Fruit fly (Drosophila melanogaster): ENCODE data around the gene CG15864.

The CG15864 gene

DNA sequence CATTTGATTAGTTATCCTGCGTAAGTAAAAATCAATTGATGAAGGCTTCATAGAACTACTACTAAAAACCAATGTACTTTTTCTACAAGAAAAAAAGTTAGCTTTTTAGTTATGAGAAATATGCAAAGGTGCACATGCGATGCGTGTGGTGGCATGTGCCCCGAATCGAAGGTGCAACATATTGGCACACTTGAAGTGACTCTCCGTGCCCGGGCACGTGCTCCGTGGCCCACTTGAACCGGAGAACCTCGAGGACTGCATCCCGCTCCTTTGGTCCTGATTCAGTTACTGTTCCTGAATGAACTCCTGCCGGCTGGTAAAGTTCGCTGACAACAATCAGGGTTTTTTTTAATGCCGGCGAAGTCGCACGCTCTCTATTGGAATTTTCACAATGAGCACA, 42.2 kb upstream of the CG15864 start:
- TF ChIP-seq CG11294 (GFP tag; IDR thresholded peaks at IDR 0.05) = no peak

DNA sequence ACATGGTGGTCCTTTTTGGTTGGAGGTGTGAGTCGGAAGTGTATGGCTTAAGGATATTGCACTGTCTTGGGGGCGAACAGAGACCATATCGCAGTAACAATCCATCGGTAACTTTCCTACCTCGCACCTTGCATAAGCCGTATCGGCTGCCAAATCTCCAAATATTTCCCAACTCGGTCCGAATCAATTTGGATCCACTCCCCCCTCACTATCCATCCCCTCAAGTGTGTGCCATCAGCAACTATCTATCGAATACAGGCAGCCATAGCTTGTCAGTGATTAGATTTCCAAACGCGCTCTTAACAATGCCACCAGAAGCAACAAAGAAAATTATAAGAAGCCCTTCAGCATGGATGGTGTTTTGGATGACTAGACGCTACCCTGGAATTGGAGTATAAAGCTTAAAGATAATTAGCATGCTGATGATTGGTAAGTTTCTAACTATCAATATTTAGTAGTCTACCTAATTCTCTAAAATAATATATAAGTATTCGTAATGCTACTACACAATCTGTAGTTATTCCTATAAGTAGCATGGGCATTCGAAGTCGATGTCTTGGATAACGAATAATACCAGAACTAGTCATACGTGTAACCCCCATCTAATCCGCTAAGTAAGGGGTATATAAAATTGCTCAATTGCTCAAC, 41.5 kb upstream of the CG15864 start:
- peak; percentile 14 for TF ChIP-seq Met (GFP tag; optimal IDR thresholded peaks at IDR 0.05)
- no peak for TF ChIP-seq lz (GFP tag; optimal IDR thresholded peaks at IDR 0.05)
- peak; percentile 24 for TF ChIP-seq vri (GFP tag; optimal IDR thresholded peaks at IDR 0.05)
- TF ChIP-seq esn (GFP tag; optimal IDR thresholded peaks at IDR 0.05) = peak; percentile 12
- no peak for TF ChIP-seq Eip75B (GFP tag; optimal IDR thresholded peaks at IDR 0.05)
- peak; percentile 17 for TF ChIP-seq Smox (GFP tag; optimal IDR thresholded peaks at IDR 0.05)

DNA sequence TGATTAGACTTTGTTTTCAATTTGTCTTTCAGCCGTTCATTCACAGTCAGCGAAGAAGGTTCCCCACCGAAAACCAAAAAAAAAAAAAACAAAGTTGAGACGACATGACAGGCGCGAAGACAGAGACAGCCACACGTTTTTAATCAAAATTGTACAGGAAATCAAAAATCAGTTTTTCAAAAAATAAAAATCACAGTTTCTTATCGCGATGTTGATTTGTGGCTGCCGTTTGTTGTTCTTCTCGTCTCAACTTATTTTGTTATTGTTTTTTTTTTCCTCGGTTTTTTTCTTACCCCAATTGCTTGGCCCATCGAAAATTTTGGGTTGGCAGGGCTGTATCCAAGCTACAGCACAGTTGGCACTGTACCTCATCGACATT, 41.0 kb upstream of the CG15864 start:
- TF ChIP-seq svp (GFP tag) = no peak
- no peak for TF ChIP-seq Hr38 (GFP tag; optimal IDR thresholded peaks at IDR 0.05)
- TF ChIP-seq Sox15 (GFP tag; optimal IDR thresholded peaks at IDR 0.05) = no peak
- TF ChIP-seq CG7368 (GFP tag; optimal IDR thresholded peaks at IDR 0.05) = no peak
- TF ChIP-seq CG10631 (GFP tag; optimal IDR thresholded peaks at IDR 0.05) = no peak
- TF ChIP-seq Eip93F (GFP tag; optimal IDR thresholded peaks at IDR 0.05) = no peak
- no peak for TF ChIP-seq ss (GFP tag; optimal IDR thresholded peaks at IDR 0.05)
- TF ChIP-seq CG4318 (GFP tag; optimal IDR thresholded peaks at IDR 0.05) = no peak
- no peak for TF ChIP-seq CG8119 (GFP tag; IDR thresholded peaks at IDR 0.05)
- TF ChIP-seq lz (GFP tag; optimal IDR thresholded peaks at IDR 0.05) = no peak

DNA sequence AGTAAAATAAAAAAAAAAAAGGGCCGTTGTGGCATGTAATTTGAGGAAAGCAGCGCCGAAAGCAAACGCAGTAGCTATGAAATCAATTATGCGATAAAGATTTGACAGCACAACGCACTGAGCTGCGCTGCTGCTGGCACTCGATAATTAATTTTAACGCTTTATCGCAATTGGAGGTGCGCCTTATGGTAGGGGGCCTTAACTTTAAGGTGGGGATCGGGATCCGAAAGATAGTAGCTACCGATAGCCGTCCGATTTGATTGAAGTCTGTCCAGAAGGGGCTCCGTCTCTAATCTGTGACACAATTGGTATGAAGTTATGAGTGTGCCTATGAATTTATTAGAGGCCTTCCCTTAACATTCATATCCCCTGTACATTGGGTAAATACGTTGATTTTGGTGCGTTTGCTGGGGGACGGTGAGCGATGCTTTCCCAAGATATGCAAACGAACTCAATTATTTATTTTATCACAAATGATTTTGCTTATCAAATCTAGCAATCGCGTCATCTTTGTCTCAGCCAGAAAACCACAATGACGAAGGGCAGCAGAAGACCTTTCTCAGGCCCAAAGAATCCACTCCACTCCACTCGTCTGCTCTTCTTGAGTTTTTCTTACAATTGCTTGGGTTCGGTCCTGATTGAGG, 39.7 kb upstream of the CG15864 start:
- TF ChIP-seq CG3032 (tag; optimal IDR thresholded peaks at IDR 0.05) (no peak), vri (GFP tag; optimal IDR thresholded peaks at IDR 0.05) (peak; percentile 95)

DNA sequence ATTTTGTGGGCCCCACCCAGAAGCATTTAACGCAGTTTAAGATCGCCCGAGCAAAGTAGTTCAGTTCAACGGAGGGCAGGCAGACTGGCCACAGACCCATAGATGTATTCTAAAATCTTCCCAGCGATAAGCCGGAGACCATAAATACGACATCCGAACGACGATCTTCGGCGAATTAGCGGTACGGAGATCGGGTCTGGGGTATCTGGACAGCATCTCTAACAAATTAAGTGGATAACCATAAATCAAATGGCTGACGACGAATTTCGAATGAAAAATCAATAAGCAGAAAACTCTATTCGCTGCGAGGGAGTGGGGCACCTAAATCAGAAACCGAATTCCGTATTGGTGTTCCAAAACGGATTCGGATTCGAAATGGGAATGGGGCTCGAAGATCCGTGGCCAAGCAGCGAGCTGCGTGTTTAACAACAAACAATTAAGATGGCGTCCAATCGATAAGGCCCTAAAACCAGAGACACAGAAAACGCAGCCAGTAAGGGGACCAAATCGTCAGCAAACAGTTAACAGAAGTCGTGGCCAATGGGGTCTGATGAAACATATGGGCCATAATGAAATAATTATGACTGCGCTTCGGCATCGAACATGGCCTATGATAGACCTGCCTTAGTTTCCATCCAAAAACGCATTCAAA, 37.3 kb upstream of the CG15864 start:
- TF ChIP-seq CG6792 (GFP tag; optimal IDR thresholded peaks at IDR 0.05) (no peak), CG1621 (tag; optimal IDR thresholded peaks at IDR 0.05) (no peak), dsx (GFP tag; optimal IDR thresholded peaks at IDR 0.05; ENCODE audit: poor library complexity, severe bottlenecking) (no peak), svp (GFP tag) (peak; percentile 22), CG16779 (tag; optimal IDR thresholded peaks at IDR 0.05) (no peak)

DNA sequence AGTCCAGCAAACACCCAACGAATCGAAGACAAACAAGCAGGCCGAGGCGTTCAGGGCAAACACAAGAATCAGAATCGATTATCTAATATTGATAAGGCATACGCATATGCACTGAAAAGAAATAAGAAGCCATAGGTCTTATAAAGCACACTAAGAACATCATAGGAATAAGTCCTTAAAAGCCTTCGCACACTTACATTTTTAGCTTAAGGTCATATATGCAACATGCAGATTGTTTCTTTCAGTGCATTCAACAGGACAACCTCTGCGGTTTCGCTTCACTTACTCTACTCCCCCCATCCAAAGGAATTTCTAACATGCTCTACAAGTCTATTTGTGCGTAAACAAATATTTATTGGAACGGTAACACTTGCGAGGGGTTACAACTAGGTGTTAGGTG, 35.6 kb upstream of the CG15864 start:
- peak; percentile 81 for TF ChIP-seq fkh (GFP tag; optimal IDR thresholded peaks at IDR 0.05)
- TF ChIP-seq svp (GFP tag) = no peak

DNA sequence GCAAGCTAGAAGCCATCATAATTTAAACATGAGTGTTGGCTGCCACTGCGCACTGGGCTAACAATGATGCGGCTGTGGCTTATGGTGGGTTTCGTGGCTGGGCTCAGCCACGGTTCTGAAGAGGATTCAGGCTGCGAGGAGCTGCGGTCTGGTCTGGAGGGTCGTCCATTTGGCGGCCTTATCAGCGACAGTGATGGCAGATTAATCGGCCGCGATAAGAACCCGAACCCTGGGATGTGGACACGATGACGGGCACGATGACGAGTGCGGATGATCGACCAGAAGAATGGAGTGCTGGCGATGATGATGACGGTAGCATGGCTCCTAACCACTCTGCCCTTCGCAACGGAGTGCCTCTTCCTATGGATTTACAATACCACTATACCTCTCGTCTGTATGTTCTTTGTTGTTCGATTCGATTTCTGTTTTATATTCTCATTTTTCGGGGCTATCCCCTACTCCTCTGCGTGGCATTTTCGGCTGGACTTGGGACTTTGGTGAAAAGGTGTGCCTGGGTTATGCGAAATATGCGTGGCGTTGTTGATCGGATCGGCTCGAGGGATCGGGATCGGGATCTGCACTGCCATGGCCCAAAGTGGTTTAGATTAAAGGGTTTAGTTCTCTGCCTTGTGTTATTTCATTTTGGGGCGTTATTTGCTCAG, 32.6 kb upstream of the CG15864 start:
- TF ChIP-seq svp (GFP tag) (peak; percentile 55), CG1621 (tag; optimal IDR thresholded peaks at IDR 0.05) (no peak)

DNA sequence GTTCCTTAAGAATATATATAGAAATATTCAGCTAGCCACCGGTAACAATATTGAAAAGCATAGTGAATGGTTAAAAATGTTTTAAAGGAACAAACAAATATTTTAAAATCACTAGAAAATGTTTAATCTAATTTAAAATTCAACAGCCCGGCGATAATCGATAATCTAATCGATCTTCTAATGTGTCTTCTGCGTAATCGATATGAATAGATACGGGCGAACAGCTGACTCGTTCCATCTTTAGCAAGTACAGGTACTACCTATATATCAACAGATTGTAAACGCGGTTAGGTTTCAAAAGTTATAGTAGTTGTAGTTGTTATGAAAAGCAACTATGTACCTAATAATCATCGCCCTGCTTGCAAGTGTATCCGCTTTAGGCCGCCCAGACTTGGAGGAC, 30.5 kb upstream of the CG15864 start, which contains the start of gene CG7800:
Gene CG7800, plus strand, starts transcription at position 231 of the 400 bp plus-strand sequence.
- TF ChIP-seq ss (GFP tag; optimal IDR thresholded peaks at IDR 0.05) (no peak), CG11762 (GFP tag; optimal IDR thresholded peaks at IDR 0.05; ENCODE audit: insufficient read depth) (no peak), Eip93F (GFP tag; optimal IDR thresholded peaks at IDR 0.05) (no peak), pdm3 (GFP tag; optimal IDR thresholded peaks at IDR 0.05) (no peak), eg (GFP tag; IDR thresholded peaks at IDR 0.05) (no peak), CG6808 (GFP tag; optimal IDR thresholded peaks at IDR 0.05) (no peak), CG31627 (GFP tag; optimal IDR thresholded peaks at IDR 0.05) (no peak), CG10631 (GFP tag; optimal IDR thresholded peaks at IDR 0.05) (no peak), CG11294 (GFP tag; IDR thresholded peaks at IDR 0.05) (no peak), CG34406 (GFP tag; optimal IDR thresholded peaks at IDR 0.05) (no peak)

Measured in whole organism, prepupa.